Fruit fly (Drosophila melanogaster) whole organism, wandering third instar larva: ENCODE results near the gene CG32651.

Source experiments
- Abd-B ChIP-seq: fragments of >200 bp; optimal IDR thresholded peaks from 2 replicates; lab custom pipeline; 2017; ENCODE audit warnings: missing biosample characterization, missing genetic modification characterization
- CG32264 ChIP-seq: fragments of 200-800 bp; sonication (Bioruptor generic); optimal IDR thresholded peaks from 2 replicates; lab custom pipeline; 2016; ENCODE audit warnings: missing biosample characterization, missing genetic modification characterization
- CrebA ChIP-seq: fragments of 200-800 bp; sonication (Bioruptor generic); optimal IDR thresholded peaks from 2 replicates; lab custom pipeline; 2016; ENCODE audit warnings: missing biosample characterization, mild to moderate bottlenecking, missing genetic modification characterization, borderline replicate concordance
- Dfd ChIP-seq: fragments of >200 bp; optimal IDR thresholded peaks from 2 replicates; lab custom pipeline; 2017; ENCODE audit warnings: missing biosample characterization, missing genetic modification characterization
- Dif ChIP-seq: fragments of 200-275, 200-300 bp; sonication (Bioruptor generic); optimal IDR thresholded peaks from 2 replicates; lab custom pipeline; 2018; ENCODE audit warnings: missing biosample characterization, missing genetic modification characterization; ENCODE audit not compliant: partially characterized antibody
- HLH106 ChIP-seq: fragments of 200-800 bp; optimal IDR thresholded peaks from 3 replicates; lab custom pipeline; 2019; ENCODE audit warnings: missing biosample characterization, mild to moderate bottlenecking, missing genetic modification characterization, moderate library complexity
- Hnf4 ChIP-seq: fragments of 200-800 bp; sonication (Bioruptor generic); optimal IDR thresholded peaks from 2 replicates; lab custom pipeline; 2016; ENCODE audit warnings: missing biosample characterization, mild to moderate bottlenecking, missing genetic modification characterization
- Hr83 ChIP-seq: fragments of 200-300 bp; sonication (Bioruptor generic); optimal IDR thresholded peaks from 2 replicates; lab custom pipeline; 2016; ENCODE audit warnings: missing biosample characterization, mild to moderate bottlenecking, missing genetic modification characterization, moderate library complexity; ENCODE audit not compliant: poor library complexity, severe bottlenecking
- Jra ChIP-seq: sonication (Bioruptor generic); optimal IDR thresholded peaks from 2 replicates; lab custom pipeline; 2016; ENCODE audit warnings: missing biosample characterization, missing genetic modification characterization
- Myc ChIP-seq: fragments of >200 bp; optimal IDR thresholded peaks from 2 replicates; lab custom pipeline; 2017
- N ChIP-seq: fragments of >200 bp; optimal IDR thresholded peaks from 2 replicates; lab custom pipeline; 2018; ENCODE audit warnings: missing biosample characterization, missing external identifiers, missing genetic modification characterization
- Sp1 ChIP-seq: fragments of 200-800 bp; sonication (Bioruptor generic); optimal IDR thresholded peaks from 3 replicates; lab custom pipeline; 2019; ENCODE audit warnings: missing biosample characterization, mild to moderate bottlenecking, missing genetic modification characterization, moderate library complexity
- br ChIP-seq: fragments of 200-800 bp; sonication (Bioruptor generic); optimal IDR thresholded peaks from 2 replicates; lab custom pipeline; 2016; ENCODE audit warnings: missing biosample characterization, missing genetic modification characterization
- brk ChIP-seq: fragments of 200-800 bp; sonication (Bioruptor generic); optimal IDR thresholded peaks from 2 replicates; lab custom pipeline; 2016; ENCODE audit warnings: missing biosample characterization, mild to moderate bottlenecking, missing genetic modification characterization
- dl ChIP-seq, 2 experiments: fragments of 175-275, 200-275 bp in 1 of 2; fragments of 200-275 bp in 1 of 2; sonication (Bioruptor generic); optimal IDR thresholded peaks; lab custom pipeline; 2018; ENCODE audit warnings: mild to moderate bottlenecking in 2 of 2, missing biosample characterization in 2 of 2, missing genetic modification characterization in 2 of 2, moderate library complexity in 2 of 2; ENCODE audit not compliant: partially characterized antibody in 2 of 2, insufficient read depth in 1 of 2
- dsf ChIP-seq: sonication (Bioruptor generic); optimal IDR thresholded peaks from 2 replicates; lab custom pipeline; 2016; ENCODE audit warnings: missing biosample characterization, missing genetic modification characterization, borderline replicate concordance
- ey ChIP-seq: fragments of 200-800 bp; sonication (Bioruptor generic); optimal IDR thresholded peaks from 2 replicates; lab custom pipeline; 2016; ENCODE audit warnings: missing biosample characterization, missing genetic modification characterization
- fru ChIP-seq: fragments of 200-800 bp; sonication (Bioruptor generic); optimal IDR thresholded peaks from 3 replicates; lab custom pipeline; 2016; ENCODE audit warnings: missing biosample characterization, mild to moderate bottlenecking, missing genetic modification characterization
- jim ChIP-seq: fragments of 175-275, 200-325 bp; sonication (Bioruptor generic); optimal IDR thresholded peaks from 2 replicates; lab custom pipeline; 2016; ENCODE audit warnings: missing biosample characterization, mild to moderate bottlenecking, missing genetic modification characterization
- psq ChIP-seq: fragments of 200-800 bp; sonication (Bioruptor generic); optimal IDR thresholded peaks from 3 replicates; lab custom pipeline; 2017; ENCODE audit warnings: missing biosample characterization, mild to moderate bottlenecking, missing genetic modification characterization, moderate library complexity
- rgr ChIP-seq: fragments of 200-800 bp; sonication (Bioruptor generic); optimal IDR thresholded peaks from 3 replicates; lab custom pipeline; 2016; ENCODE audit warnings: missing biosample characterization, mild to moderate bottlenecking, missing genetic modification characterization
- sage ChIP-seq: fragments of 200-800 bp; sonication (Bioruptor generic); optimal IDR thresholded peaks from 2 replicates; lab custom pipeline; 2016; ENCODE audit warnings: missing biosample characterization, mild to moderate bottlenecking, missing genetic modification characterization
- sv ChIP-seq: fragments of 200-800 bp; sonication (Bioruptor generic); optimal IDR thresholded peaks from 3 replicates; lab custom pipeline; 2016; ENCODE audit warnings: missing biosample characterization, missing genetic modification characterization
- tai ChIP-seq: sonication (Bioruptor generic); optimal IDR thresholded peaks from 2 replicates; lab custom pipeline; 2016; ENCODE audit warnings: missing biosample characterization, missing genetic modification characterization
- usp ChIP-seq: fragments of >200 bp; optimal IDR thresholded peaks from 2 replicates; lab custom pipeline; 2017; ENCODE audit warnings: missing biosample characterization, missing genetic modification characterization

Gene CG32651

dm6 chrX:12408377-12408911 is at the start of gene CG32651, which contains the start of gene CG2574:
TSS of gene CG32651 (minus strand) at chrX:12408477.
TSS of gene CG2574 (plus strand) at chrX:12408861.
- no peak for TF ChIP-seq sv (GFP tag; lab: Kevin White, UChicago)
- no peak for TF ChIP-seq HLH106 (tag; lab: Kevin White, UChicago)
- no peak for TF ChIP-seq dl (GFP tag; optimal IDR thresholded peaks at IDR 0.05; lab: Kevin White, UChicago; ENCODE audit: insufficient read depth in 1 of 2, partially characterized antibody in 2 of 2)
- TF ChIP-seq sage (GFP tag; lab: Kevin White, UChicago) = no peak
- TF ChIP-seq psq (GFP tag; lab: Kevin White, UChicago) = no peak

dm6 chrX:12457713-12458233 is 49.5 kb upstream of the CG32651 start, which contains the start of gene CG15731:
TSS of gene CG15731 (minus strand) at chrX:12457763.
- TF ChIP-seq CG32264 (GFP tag; lab: Kevin White, UChicago) = no peak

DNA sequence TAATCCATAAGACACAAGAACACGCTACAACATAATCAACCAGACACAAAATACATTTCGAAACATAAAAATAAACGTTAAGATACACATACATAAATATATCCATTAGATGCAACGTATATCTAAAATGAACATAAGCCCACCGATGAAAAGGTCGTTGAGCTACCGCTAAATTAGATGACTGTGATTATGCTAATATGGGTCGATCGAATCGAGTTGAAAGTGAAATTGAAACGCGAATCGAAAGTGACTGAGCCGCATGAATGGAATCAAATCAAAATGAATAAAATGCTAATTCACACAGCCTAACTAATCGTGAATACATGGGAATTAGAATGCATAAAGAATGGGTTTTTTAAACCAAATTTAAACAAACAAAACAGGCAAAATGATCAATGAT is 47.6 kb upstream of the CG32651 start:
- TF ChIP-seq Dif (GFP tag; lab: Kevin White, UChicago) = no peak
- no peak for TF ChIP-seq dl (GFP tag; optimal IDR thresholded peaks at IDR 0.05; lab: Kevin White, UChicago; ENCODE audit: insufficient read depth in 1 of 2, partially characterized antibody in 2 of 2)
- no peak for TF ChIP-seq Hr83 (GFP tag; lab: Kevin White, UChicago)
- TF ChIP-seq Dfd (GFP tag; lab: Kevin White, UChicago) = no peak
- TF ChIP-seq Sp1 (GFP tag; lab: Kevin White, UChicago) = no peak
- TF ChIP-seq usp (GFP tag; lab: Kevin White, UChicago) = no peak
- TF ChIP-seq psq (GFP tag; lab: Kevin White, UChicago) = no peak
- TF ChIP-seq fru (GFP tag; lab: Kevin White, UChicago) = no peak
- TF ChIP-seq dsf (GFP tag; lab: Kevin White, UChicago) = no peak
- no peak for TF ChIP-seq ey
- no peak for TF ChIP-seq rgr
- TF ChIP-seq jim (GFP tag; lab: Kevin White, UChicago) = no peak

DNA sequence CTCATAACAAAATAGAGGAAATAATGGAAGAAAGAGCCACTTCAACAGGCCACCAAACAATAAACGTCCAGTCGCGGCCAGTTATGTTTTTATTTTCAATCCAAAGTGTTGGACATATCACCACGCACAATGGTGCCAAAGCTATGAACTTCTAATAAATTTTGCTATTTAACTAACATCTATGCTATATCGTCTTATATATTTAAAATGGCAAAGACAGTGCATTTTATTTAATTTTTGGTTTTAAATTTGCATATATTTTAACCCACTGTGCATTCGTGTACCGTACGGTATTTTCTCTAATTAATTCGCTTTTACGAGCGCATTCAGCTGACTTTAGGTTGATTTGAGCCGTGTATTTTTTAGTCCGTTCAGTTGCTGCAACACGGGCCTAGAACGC is 46.1 kb upstream of the CG32651 start, which contains the start of gene CG15927:
Gene CG15927, plus strand, starts transcription at position 372 of the 400 bp plus-strand sequence.
- TF ChIP-seq sv (GFP tag; lab: Kevin White, UChicago) = peak; percentile 40
- no peak for TF ChIP-seq Jra (GFP tag; lab: Kevin White, UChicago)

DNA sequence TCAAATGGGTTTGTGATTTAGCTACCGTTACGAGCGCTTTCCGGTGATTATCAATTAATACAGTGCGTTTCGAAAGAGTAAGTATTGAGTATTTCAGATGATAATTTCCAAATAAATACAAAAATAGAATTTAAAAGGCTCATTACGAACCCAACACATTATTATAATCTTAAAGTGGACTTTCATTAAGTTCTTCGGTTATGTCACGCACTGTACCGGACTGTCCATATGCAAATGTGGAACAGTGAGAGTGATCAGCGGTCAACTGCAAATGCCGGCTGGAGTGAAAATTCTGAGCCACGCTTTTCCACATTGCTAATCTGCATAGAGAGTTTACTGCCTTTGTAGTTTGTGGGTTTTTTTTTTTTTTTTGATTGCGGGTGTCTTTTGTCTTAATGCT is 45.4 kb upstream of the CG32651 start:
- no peak for TF ChIP-seq brk (GFP tag; lab: Kevin White, UChicago)
- TF ChIP-seq fru (GFP tag; lab: Kevin White, UChicago) = no peak
- TF ChIP-seq Dfd (GFP tag; lab: Kevin White, UChicago) = no peak
- no peak for TF ChIP-seq br (GFP tag; lab: Kevin White, UChicago)
- no peak for TF ChIP-seq Hnf4 (GFP tag; lab: Kevin White, UChicago)
- no peak for TF ChIP-seq tai
- no peak for TF ChIP-seq HLH106 (tag; lab: Kevin White, UChicago)
- no peak for TF ChIP-seq N
- TF ChIP-seq sage (GFP tag; lab: Kevin White, UChicago) = no peak
- no peak for TF ChIP-seq CrebA (GFP tag; lab: Kevin White, UChicago)
- no peak for TF ChIP-seq CG32264 (GFP tag; lab: Kevin White, UChicago)
- TF ChIP-seq Abd-B = no peak

DNA sequence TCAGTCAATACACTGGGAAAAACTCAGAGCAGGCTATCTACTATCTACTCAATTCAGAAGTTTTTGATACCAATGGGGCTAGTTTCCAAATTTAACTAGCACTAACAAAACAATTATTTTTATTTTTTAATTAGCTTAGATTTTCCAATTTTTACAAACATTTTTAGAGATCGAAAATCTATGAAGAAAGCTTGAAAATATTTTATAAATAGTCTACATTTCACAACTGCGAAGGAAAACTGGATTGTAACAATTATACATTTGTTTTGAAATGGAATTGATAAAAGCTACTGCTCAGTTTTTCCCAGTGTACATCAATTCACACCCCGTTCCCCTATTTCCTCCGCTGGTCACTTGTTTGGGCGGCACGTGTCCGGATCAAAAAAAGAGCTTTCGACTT is 39.6 kb upstream of the CG32651 start:
- TF ChIP-seq psq (GFP tag; lab: Kevin White, UChicago) (no peak), tai (no peak)

DNA sequence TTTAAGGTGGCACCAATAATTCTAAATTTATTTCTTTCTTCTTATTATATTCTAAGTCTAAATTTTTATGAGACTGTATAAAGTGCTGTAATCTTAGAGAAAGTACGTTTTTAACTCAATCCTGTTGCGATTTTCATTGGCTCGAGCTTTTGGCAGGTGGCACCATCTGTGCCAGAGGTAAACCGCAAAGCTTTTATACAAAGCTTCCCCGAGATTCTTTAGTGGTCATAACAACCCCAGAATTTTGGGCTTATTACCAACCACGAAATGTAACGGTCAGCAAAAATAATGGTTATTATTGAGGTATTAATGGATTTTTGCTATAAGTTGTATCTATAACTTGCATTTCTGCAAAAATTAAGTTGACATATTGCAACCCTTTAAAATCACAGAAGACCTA is 28.8 kb upstream of the CG32651 start:
- no peak for TF ChIP-seq rgr
- no peak for TF ChIP-seq Sp1 (GFP tag; lab: Kevin White, UChicago)
- no peak for TF ChIP-seq fru (GFP tag; lab: Kevin White, UChicago)
- TF ChIP-seq br (GFP tag; lab: Kevin White, UChicago) = no peak
- TF ChIP-seq Myc (lab: Kevin White, UChicago) = no peak
- no peak for TF ChIP-seq N
- no peak for TF ChIP-seq ey
